Fruit fly (Drosophila melanogaster) Kc167 (cell line): ENCODE measurements around the gene CG4291.

Experiments
- Myc ChIP-seq: fragments of >200 bp; optimal IDR thresholded peaks from 2 replicates; lab custom pipeline; 2017; ENCODE audit warnings: missing external identifiers
- Sin3A ChIP-seq: fragments of >200 bp; optimal IDR thresholded peaks from 2 replicates; lab custom pipeline; 2018; ENCODE audit warnings: missing external identifiers
- h ChIP-seq: fragments of >200 bp; optimal IDR thresholded peaks from 3 replicates; lab custom pipeline; 2018; ENCODE audit warnings: missing external identifiers
- insv ChIP-seq: fragments of >200 bp; optimal IDR thresholded peaks from 3 replicates; lab custom pipeline; 2018; ENCODE audit warnings: missing external identifiers
- psq ChIP-seq: fragments of >200 bp; optimal IDR thresholded peaks from 2 replicates; lab custom pipeline; 2017; ENCODE audit warnings: missing external identifiers
- ttk ChIP-seq: sonication (Bioruptor generic); optimal IDR thresholded peaks from 2 replicates; lab custom pipeline; 2017; ENCODE audit warnings: missing external identifiers

Gene CG4291

DNA sequence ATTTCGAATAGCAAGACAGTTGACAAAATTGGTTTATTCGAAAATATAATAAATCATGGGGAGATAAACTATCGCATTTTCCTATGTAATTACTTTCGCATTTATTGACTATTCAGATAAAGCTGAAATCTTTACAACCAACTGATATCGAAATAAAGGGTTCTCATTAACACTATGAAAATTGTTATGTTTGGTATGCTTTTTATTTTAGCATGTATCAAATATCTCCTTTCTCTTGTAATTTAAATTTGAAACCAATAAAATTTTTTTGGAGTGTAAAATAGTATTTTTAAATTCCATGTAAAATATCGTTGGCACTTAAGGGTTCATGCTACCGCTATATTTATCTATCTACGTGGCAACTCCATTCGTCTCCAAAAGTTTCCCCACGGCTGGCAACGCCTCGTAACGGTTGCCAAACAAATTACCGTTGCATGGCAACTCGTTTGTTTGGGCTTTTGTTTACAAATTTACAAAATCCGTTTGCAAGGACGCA lies 2.6 kb upstream of the CG4291 start, which contains the start of gene CG13949:
CG13949 (plus strand) TSS at position 286 of the 496 bp plus-strand sequence.
- TF ChIP-seq Sin3A (lab: Kevin White, UChicago): no peak
- no peak for TF ChIP-seq Myc (lab: Kevin White, UChicago)
- TF ChIP-seq psq (lab: Kevin White, UChicago): no peak

DNA sequence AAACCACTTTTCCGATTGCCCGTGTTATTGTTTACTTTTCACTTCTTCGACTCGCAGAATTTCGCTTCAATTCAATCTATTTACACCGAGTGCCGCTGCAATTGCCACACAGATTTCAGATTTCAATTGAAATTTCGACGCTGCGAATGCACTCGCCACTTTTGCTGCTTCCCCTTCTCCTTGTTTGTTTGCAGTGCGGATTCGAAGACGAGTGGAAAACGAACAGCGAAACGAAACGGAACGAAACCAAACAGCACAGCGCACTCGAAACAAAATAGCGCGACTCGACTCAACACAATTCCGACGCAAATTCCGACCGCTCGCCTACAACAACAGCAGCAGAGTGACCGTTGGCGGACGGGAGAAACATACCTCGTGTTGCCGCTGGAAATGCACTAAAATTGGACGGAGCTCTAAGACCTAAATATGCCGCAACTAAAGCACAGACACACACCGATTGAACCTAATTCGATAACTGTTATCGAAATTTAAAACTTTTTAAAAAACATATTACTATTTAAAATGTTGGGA lies 1.7 kb downstream of the CG4291 start, which contains the start of gene drongo:
drongo (minus strand) TSS at position 345 of the 531 bp plus-strand sequence.
- TF ChIP-seq Sin3A (lab: Kevin White, UChicago): no peak

DNA sequence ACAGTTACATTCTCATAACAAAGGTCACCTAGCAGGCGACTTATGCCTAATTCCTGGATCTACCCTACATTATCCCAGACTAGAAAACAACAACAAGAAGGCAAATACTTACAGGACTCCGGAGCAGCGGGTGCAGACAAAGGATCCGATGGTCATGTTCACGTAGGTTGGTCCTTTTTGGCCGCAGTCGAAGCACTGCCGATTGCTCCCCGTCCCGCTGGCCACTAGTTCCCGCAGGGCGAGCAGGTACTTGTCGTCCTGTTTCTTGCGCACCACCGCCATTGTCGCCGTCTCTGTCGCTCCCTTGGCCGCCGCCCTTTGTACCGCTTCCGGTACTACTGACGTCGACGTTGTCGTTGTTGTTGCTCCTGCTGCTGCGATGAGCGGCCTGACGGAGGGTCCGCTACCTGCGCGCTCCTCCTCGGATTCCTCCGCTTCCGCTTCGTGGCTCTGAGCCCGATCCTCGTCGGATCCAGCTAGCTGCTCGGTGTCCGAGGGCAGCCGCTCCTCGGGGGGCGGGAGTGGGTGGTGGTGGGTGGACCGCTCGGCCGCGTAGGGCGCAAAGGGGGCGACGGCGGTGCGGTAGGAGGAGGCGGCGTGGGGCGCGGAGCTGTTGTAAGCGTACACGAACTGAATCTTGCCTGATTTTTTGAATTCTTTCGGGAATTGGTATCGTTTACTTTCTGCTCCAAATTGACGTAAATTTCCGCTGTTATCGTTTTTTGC lies 2.6 kb downstream of the CG4291 start:
- TF ChIP-seq Myc (lab: Kevin White, UChicago): no peak
- TF ChIP-seq psq (lab: Kevin White, UChicago): no peak
- peak; percentile 97 for TF ChIP-seq ttk (lab: Kevin White, UChicago)

DNA sequence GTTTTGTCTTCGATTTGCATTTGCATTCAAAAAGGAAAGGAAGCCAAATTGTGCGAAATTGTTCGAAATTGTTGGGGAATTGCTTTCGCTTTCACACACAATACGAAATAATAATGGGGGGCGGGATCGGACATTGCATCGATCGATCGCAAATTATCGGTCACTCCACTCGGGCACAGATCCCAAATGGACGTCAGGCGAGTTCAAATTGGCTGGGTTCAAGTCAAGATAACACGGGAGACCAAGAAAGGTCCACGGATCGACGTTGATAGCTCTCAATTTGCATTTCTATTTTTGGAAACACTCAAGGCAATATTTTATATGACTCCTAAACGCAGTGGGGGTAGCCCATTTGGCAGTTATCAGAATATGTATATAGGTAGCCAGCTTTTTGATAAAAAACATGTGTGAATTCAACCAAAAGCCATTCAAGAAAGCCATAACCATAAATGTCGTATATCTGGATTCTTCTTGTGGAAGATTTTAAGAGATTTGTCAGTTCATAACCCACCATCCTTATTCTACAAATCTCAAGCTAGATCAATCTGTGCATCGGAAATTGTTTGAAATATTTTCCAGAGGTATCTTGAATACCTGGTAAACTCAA lies 3.3 kb downstream of the CG4291 start:
- no peak for TF ChIP-seq ttk (lab: Kevin White, UChicago)
- TF ChIP-seq psq (lab: Kevin White, UChicago): no peak
- no peak for TF ChIP-seq Myc (lab: Kevin White, UChicago)
- no peak for TF ChIP-seq Sin3A (lab: Kevin White, UChicago)
- no peak for TF ChIP-seq insv (lab: Kevin White, UChicago)
- TF ChIP-seq h (lab: Kevin White, UChicago): no peak

DNA sequence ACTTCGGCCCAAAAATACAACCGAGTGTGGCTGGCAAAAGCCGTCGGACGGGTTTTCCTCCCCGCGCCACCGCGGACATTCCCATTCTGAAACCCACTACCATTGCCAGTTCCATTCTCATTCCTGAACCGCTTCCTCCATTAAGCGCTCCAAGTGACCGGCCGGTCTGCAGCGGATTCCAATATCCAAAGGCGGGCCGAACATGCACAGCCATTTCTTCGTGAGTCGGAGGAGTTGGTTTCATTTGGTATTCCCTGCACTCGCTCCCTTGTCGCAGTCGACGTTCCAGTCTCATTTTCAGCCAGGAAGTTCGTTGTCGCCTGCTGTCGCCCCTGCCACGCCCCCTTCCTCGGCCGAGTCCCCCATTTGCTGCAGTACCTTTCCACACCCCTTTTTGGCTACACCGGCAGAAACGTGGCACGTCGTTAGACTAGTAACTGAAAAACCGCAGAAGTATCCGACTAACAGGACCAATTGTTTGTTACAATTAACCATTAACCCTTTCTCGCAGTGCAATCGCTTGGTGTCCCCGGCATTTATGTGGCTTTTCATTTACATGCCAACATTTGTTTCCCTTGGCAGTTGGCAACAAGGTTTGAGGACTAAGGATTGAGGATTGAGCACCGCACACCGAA lies 4.4 kb downstream of the CG4291 start:
- TF ChIP-seq ttk (lab: Kevin White, UChicago) (no peak), h (lab: Kevin White, UChicago) (no peak), psq (lab: Kevin White, UChicago) (no peak), insv (lab: Kevin White, UChicago) (no peak), Myc (lab: Kevin White, UChicago) (no peak), Sin3A (lab: Kevin White, UChicago) (no peak)

DNA sequence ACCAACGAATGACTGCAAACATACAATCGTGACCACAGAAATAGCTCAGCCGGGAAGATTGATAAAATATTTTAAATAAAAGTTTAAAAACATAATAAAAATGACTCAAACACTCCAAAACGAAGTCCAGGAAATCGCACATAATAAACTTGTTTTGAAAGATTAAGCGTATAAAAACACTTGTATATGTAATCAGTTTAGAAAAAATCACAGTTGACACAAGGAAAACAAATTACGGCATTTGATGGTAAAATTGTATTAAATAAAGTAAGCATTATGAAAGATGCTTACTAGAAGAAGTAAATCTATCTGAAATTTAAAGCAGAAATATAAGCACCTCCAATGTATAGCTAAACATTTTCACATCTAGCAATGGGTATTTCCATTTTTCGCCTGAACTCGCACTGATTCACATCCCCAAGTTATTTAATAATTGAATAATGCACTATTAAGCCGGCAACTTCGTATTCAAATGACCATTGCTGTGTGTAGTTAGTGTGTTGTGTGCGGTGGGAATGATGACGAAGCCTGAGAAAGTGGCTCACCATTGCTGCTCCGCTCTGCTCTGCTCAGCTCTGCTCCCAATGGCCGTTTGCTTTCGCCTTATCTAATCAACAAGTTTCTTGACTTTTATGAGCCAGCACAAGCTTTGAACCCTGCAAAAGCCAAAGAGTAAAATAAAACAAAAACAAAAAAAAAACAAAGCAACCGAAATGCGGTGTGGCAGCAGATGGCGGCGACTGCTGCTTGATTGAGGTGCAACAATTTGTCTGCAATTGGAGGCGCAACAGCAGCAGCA lies 5.1 kb downstream of the CG4291 start:
- TF ChIP-seq h (lab: Kevin White, UChicago): no peak
- no peak for TF ChIP-seq insv (lab: Kevin White, UChicago)
- TF ChIP-seq Sin3A (lab: Kevin White, UChicago): no peak
- TF ChIP-seq Myc (lab: Kevin White, UChicago): no peak
- TF ChIP-seq ttk (lab: Kevin White, UChicago): no peak
- no peak for TF ChIP-seq psq (lab: Kevin White, UChicago)

DNA sequence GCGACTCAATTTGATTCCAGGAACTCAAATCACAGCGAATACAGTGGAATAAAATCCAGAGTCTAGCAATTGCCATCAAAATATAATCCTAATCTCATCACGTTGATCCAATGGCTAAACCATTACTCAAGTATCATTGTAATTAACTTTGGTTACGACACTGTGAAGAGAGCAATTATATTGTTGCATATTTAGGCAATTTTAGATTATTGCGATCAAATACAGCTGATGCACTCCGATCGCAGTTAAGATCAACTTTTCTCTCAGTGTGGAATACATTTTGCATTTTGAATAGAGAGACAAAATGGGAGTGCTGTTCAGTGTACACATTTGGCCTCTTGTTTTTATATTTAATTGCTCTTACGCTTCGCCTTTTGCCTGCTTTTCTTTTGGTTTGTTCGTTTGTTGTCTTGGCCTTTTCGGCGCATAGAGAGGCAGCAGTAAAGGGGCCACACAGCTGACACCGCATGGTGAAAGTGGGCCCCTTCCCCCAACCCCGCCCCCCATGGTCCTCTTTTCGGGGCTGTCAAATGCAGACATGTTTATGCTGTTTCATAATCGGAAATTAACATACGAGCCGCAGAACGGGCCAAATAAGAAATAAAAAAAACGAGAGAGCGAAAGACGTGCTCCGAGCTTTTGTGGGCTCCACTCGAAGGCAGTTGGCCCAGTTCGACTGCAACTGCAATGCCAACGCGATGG lies 6.2 kb downstream of the CG4291 start:
- TF ChIP-seq psq (lab: Kevin White, UChicago) (no peak), Sin3A (lab: Kevin White, UChicago) (no peak), insv (lab: Kevin White, UChicago) (no peak), h (lab: Kevin White, UChicago) (no peak), Myc (lab: Kevin White, UChicago) (no peak), ttk (lab: Kevin White, UChicago) (no peak)

DNA sequence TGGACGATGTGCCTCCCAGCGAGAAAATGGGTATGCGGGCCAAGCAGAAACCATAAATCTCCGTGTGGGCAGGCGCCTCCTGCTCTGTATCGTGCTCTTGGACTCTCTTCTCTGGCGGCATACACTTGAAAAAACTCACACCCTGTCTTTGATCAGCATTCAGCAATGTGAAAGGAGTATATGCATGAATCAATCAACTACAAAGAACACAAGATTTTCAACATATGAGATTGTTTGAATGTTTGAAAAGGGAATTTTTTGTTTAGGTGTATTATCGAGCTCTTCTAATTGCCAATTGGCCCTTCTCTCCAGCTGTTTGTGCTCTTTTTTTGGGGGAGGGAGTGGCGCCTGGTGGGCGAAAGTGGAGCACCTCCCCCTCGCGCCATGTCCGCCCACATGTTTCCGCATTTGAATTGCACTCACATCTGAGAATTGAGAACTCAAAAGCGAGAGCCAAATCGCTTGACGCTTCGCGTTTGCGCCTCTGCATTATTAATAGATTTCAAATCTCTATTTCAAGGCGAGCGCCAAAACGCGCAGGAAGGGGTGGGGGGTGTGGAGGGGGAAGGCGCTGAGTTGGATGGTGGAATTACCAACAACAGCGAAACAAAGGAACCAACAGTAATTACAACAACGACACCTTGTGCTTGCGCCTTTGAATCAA lies 7.1 kb downstream of the CG4291 start:
- TF ChIP-seq Sin3A (lab: Kevin White, UChicago) (no peak), psq (lab: Kevin White, UChicago) (no peak), insv (lab: Kevin White, UChicago) (no peak), ttk (lab: Kevin White, UChicago) (no peak), h (lab: Kevin White, UChicago) (no peak), Myc (lab: Kevin White, UChicago) (no peak)

DNA sequence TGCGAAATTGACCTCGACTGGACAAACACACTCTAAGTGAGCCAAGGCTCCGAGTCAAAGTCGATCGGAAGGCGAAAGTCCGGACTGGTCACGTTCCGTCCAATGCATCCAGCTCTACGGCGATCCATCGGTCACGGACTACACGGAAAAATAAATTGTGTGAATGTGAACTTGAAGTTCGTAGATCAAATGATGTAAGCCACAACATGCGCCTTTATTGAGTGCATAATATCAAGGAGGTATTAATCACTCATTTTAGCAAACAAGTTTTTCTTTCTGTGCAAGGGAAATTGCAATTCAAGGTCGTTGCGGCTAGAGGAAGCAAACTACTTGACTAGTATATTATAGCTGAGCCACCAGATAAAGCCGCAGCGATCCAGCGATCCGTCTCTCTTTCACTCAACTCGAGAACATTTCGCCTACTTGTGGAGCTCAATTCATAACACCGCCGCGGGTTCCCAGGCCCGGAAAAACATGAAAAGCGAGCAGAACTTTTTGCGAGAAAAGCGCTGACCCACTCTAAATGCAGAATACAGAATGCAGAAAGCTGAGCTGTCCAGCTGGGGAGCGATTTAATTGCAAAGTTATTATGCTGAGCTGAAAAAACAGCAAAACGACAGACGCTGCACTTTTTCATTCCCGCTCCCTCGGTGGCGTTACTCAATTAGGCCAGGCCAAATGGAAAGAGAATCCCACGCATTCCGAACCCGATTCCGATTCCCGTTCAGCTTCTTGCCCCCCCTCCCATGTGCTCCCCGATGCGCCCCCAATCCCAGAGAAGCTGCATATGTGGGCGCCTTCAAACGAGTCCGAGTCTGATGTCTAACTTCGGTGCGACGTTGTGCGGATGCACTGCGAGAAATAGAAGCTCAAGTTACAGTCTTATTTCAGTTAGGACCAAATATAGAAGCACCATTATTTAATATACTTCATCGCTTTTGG lies 8.4 kb downstream of the CG4291 start:
- no peak for TF ChIP-seq Myc (lab: Kevin White, UChicago)
- TF ChIP-seq insv (lab: Kevin White, UChicago): no peak
- TF ChIP-seq h (lab: Kevin White, UChicago): no peak
- TF ChIP-seq ttk (lab: Kevin White, UChicago): no peak
- TF ChIP-seq psq (lab: Kevin White, UChicago): no peak
- no peak for TF ChIP-seq Sin3A (lab: Kevin White, UChicago)
